Fruit fly (Drosophila melanogaster) whole organism, embryonic: ENCODE results near the gene eIF4B.

ENCODE experiments used
- Abd-B ChIP-seq: fragments of 200-800 bp; sonication (Bioruptor generic); optimal IDR thresholded peaks from 2 replicates; lab custom pipeline; 2018; ENCODE audit warnings: missing biosample characterization, mild to moderate bottlenecking, missing genetic modification characterization, moderate library complexity
- Antp ChIP-seq: fragments of 200-800 bp; sonication (Bioruptor generic); optimal IDR thresholded peaks from 3 replicates; lab custom pipeline; 2016; ENCODE audit warnings: missing biosample characterization, missing genetic modification characterization
- BEAF-32 ChIP-seq: fragments of 200-800 bp; sonication (Bioruptor generic); optimal IDR thresholded peaks from 3 replicates; lab custom pipeline; 2017; ENCODE audit warnings: missing biosample characterization, missing genetic modification characterization, mild to moderate bottlenecking, moderate library complexity, missing genetic modification reagents
- C15 ChIP-seq: fragments of 200-800 bp; sonication (Bioruptor generic); IDR thresholded peaks from 3 replicates; pipeline ENCODE4 v1.3.6; 2022; ENCODE audit warnings: missing biosample characterization, missing genetic modification characterization
- CG1024 ChIP-seq: fragments of 200-800 bp; sonication (Bioruptor generic); IDR thresholded peaks from 2 replicates; pipeline ENCODE4 v1.3.6; 2022; ENCODE audit warnings: missing biosample characterization, missing genetic modification characterization
- CG11093 ChIP-seq: fragments of 200-800 bp; sonication (Bioruptor generic); IDR thresholded peaks from 3 replicates; pipeline ENCODE4 v1.3.6; 2022; ENCODE audit warnings: missing biosample characterization, missing genetic modification characterization
- CG11723 ChIP-seq: fragments of 200-800 bp; sonication (Bioruptor generic); optimal IDR thresholded peaks from 2 replicates; lab custom pipeline; 2017; ENCODE audit warnings: missing biosample characterization, mild to moderate bottlenecking, missing genetic modification characterization
- CG14710 ChIP-seq: fragments of 200-800 bp; sonication (Bioruptor generic); optimal IDR thresholded peaks from 3 replicates; lab custom pipeline; 2019; ENCODE audit warnings: missing biosample characterization, mild to moderate bottlenecking, missing genetic modification characterization, moderate library complexity
- CG1602 ChIP-seq: fragments of 200-800 bp; sonication (Bioruptor generic); optimal IDR thresholded peaks from 3 replicates; lab custom pipeline; 2016; ENCODE audit warnings: missing biosample characterization, missing genetic modification characterization
- CG1603 ChIP-seq: fragments of 200-800 bp; sonication (Bioruptor generic); optimal IDR thresholded peaks from 2 replicates; lab custom pipeline; 2019; ENCODE audit warnings: missing biosample characterization, mild to moderate bottlenecking, missing genetic modification characterization, moderate library complexity
- CG17802 ChIP-seq: fragments of 200-800 bp; sonication (Bioruptor generic); optimal IDR thresholded peaks from 2 replicates; lab custom pipeline; 2018; ENCODE audit warnings: missing biosample characterization, mild to moderate bottlenecking, missing genetic modification characterization, moderate library complexity
- CG30020 ChIP-seq: fragments of 200-800 bp; optimal IDR thresholded peaks from 2 replicates; lab custom pipeline; 2019; ENCODE audit warnings: missing biosample characterization, mild to moderate bottlenecking, missing genetic modification characterization, moderate library complexity
- CG30431 ChIP-seq: fragments of 200-800 bp; sonication (Bioruptor generic); optimal IDR thresholded peaks from 2 replicates; lab custom pipeline; 2017; ENCODE audit warnings: missing biosample characterization, missing genetic modification characterization
- CG33213 ChIP-seq: fragments of 200-800 bp; sonication (Bioruptor generic); optimal IDR thresholded peaks from 3 replicates; lab custom pipeline; 2016; ENCODE audit warnings: missing biosample characterization, missing genetic modification characterization
- CG4617 ChIP-seq: fragments of 200-800 bp; sonication (Bioruptor generic); optimal IDR thresholded peaks from 3 replicates; lab custom pipeline; 2016; ENCODE audit warnings: missing biosample characterization, missing genetic modification characterization, borderline replicate concordance
- CG6791 ChIP-seq: fragments of 200-800 bp; sonication (Bioruptor generic); IDR thresholded peaks from 3 replicates; pipeline ENCODE4 v1.3.6; 2022; ENCODE audit warnings: missing biosample characterization, missing genetic modification characterization; ENCODE audit not compliant: partially characterized antibody
- CG7357 ChIP-seq: fragments of 200-800 bp; sonication (Bioruptor generic); IDR thresholded peaks from 3 replicates; pipeline ENCODE4 v1.3.6; 2022; ENCODE audit warnings: missing biosample characterization, missing genetic modification characterization
- CG8290 ChIP-seq, 3 experiments: fragments of 200-800 bp; sonication (Bioruptor generic); optimal IDR thresholded peaks; 2 replicates each; lab custom pipeline; 2016 to 2019; ENCODE audit warnings: missing biosample characterization in 3 of 3, missing genetic modification characterization in 3 of 3, mild to moderate bottlenecking in 2 of 3, moderate library complexity in 1 of 3
- Dfd ChIP-seq, 2 experiments: fragments of >200 bp; optimal IDR thresholded peaks; 2 replicates each; lab custom pipeline; 2017; ENCODE audit warnings: missing biosample characterization in 2 of 2, missing genetic modification characterization in 2 of 2
- Dref ChIP-seq: fragments of 200-800 bp; sonication (Bioruptor generic); IDR thresholded peaks from 2 replicates; pipeline ENCODE4 v1.3.6; 2022; ENCODE audit warnings: missing biosample characterization, missing genetic modification characterization
- Ets65A ChIP-seq: fragments of 200-800 bp; sonication (Bioruptor generic); peaks from one replicate; lab custom pipeline; 2016; ENCODE audit warnings: missing biosample characterization, missing genetic modification characterization
- Ets97D ChIP-seq: fragments of 200-800 bp; sonication (Bioruptor generic); optimal IDR thresholded peaks from 3 replicates; lab custom pipeline; 2016; ENCODE audit warnings: missing biosample characterization, missing genetic modification characterization
- HmgZ ChIP-seq: fragments of 200-800 bp; sonication (Bioruptor generic); optimal IDR thresholded peaks from 2 replicates; lab custom pipeline; 2018; ENCODE audit warnings: missing biosample characterization, mild to moderate bottlenecking, missing genetic modification characterization
- Lhr ChIP-seq: fragments of 200-800 bp; sonication (Bioruptor generic); optimal IDR thresholded peaks from 3 replicates; lab custom pipeline; 2017; ENCODE audit warnings: mild to moderate bottlenecking, missing biosample characterization, missing genetic modification reagents, missing genetic modification characterization
- Sry-δ ChIP-seq: fragments of 200-800 bp; sonication (Bioruptor generic); optimal IDR thresholded peaks from 2 replicates; lab custom pipeline; 2016; ENCODE audit warnings: missing biosample characterization, missing genetic modification characterization
- amos ChIP-seq: fragments of 200-800 bp; sonication (Bioruptor generic); IDR thresholded peaks from 2 replicates; pipeline ENCODE4 v1.3.6; 2022; ENCODE audit warnings: missing biosample characterization, missing genetic modification characterization; ENCODE audit not compliant: partially characterized antibody
- danr ChIP-seq: fragments of 200-800 bp; sonication (Bioruptor generic); IDR thresholded peaks from 2 replicates; pipeline ENCODE4 v1.3.6; 2022; ENCODE audit warnings: missing biosample characterization, missing genetic modification characterization
- ewg ChIP-seq: fragments of 200-800 bp; sonication (Bioruptor generic); optimal IDR thresholded peaks from 3 replicates; lab custom pipeline; 2017; ENCODE audit warnings: mild to moderate bottlenecking, missing biosample characterization, missing genetic modification reagents, missing genetic modification characterization
- nmo ChIP-seq: fragments of 200-800 bp; sonication (Bioruptor generic); optimal IDR thresholded peaks from 2 replicates; lab custom pipeline; 2018; ENCODE audit warnings: missing biosample characterization, mild to moderate bottlenecking, missing genetic modification characterization, moderate library complexity
- nom ChIP-seq: fragments of 200-800 bp; sonication (Bioruptor generic); optimal IDR thresholded peaks from 2 replicates; lab custom pipeline; 2017; ENCODE audit warnings: missing biosample characterization, missing genetic modification characterization, mild to moderate bottlenecking, moderate library complexity, missing genetic modification reagents
- pfk ChIP-seq: fragments of 200-800 bp; sonication (Bioruptor generic); optimal IDR thresholded peaks from 2 replicates; lab custom pipeline; 2018; ENCODE audit warnings: missing biosample characterization, mild to moderate bottlenecking, missing genetic modification characterization, moderate library complexity
- phol ChIP-seq: fragments of 200-800 bp; sonication (Bioruptor generic); optimal IDR thresholded peaks from 3 replicates; lab custom pipeline; 2018; ENCODE audit warnings: missing biosample characterization, mild to moderate bottlenecking, missing genetic modification characterization, moderate library complexity
- pzg ChIP-seq: fragments of 200-800 bp; sonication (Bioruptor generic); optimal IDR thresholded peaks from 3 replicates; lab custom pipeline; 2018; ENCODE audit warnings: missing biosample characterization, mild to moderate bottlenecking, missing genetic modification characterization, moderate library complexity
- row ChIP-seq: fragments of 200-800 bp; sonication (Bioruptor generic); IDR thresholded peaks from 3 replicates; pipeline ENCODE4 v1.3.6; 2022; ENCODE audit warnings: missing biosample characterization, missing genetic modification characterization
- ssp ChIP-seq: fragments of 200-800 bp; sonication (Bioruptor generic); IDR thresholded peaks from 2 replicates; pipeline ENCODE4 v1.3.6; 2022; ENCODE audit warnings: missing biosample characterization, missing genetic modification characterization
- trem ChIP-seq: fragments of 200-800 bp; optimal IDR thresholded peaks from 3 replicates; lab custom pipeline; 2019; ENCODE audit warnings: missing biosample characterization, mild to moderate bottlenecking, missing genetic modification characterization, moderate library complexity
- yki ChIP-seq: fragments of >200 bp; optimal IDR thresholded peaks from 3 replicates; lab custom pipeline; 2018

The eIF4B gene

DNA sequence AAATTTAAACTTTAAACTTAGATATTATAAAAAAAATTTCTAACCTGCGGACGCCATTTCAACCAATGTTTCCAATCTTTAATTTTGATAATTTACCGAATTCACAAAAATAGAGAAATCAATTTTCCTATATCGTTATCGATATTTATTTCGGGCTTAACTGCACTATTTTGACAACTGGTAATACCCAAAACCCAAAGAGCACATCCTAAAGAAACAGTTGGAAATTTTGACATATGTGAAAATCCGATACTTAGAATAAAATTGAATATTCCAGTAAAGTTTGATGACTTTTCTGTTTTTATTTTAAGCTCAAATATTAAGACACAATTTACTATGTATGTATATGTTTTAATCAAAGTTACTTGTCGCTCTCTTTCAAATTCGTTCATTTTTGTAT is at the start of gene eIF4B:
eIF4B (minus strand) TSS at position 125 of the 400 bp plus-strand sequence.
- TF ChIP-seq CG33213 (GFP tag; lab: Kevin White, UChicago), result peak; percentile 8
- TF ChIP-seq ssp (GFP tag; lab: Robert Waterston, UW), result peak; percentile 99
- TF ChIP-seq HmgZ, result no peak
- 0 out of 3 replicates have a peak, but pooled peaks have one; percentile 13 for TF ChIP-seq CG6791 (GFP tag; lab: Robert Waterston, UW)
- TF ChIP-seq CG1603, result peak; percentile 98
- TF ChIP-seq Lhr, result peak; percentile 8
- no peak for TF ChIP-seq C15 (GFP tag; lab: Robert Waterston, UW)
- TF ChIP-seq pfk (GFP tag; lab: Kevin White, UChicago), result peak; percentile 4
- no peak for TF ChIP-seq ewg
- TF ChIP-seq Sry-δ, result peak; percentile 61
- TF ChIP-seq CG30020 (tag; lab: Kevin White, UChicago), result peak; percentile 98
- TF ChIP-seq CG1024 (GFP tag; lab: Robert Waterston, UW), result peak; percentile 99
- TF ChIP-seq CG14710 (tag; lab: Kevin White, UChicago), result peak; percentile 26
- peak; percentile 16 for TF ChIP-seq Ets65A (GFP tag; lab: Kevin White, UChicago)
- TF ChIP-seq phol, result peak; percentile 18
- peak; percentile 44 for TF ChIP-seq Abd-B (GFP tag; lab: Kevin White, UChicago)
- TF ChIP-seq amos (GFP tag; lab: Robert Waterston, UW), result peak; percentile 40; the same call in 1 of the 2 replicates
- TF ChIP-seq pzg, result peak; percentile 28
- no peak for TF ChIP-seq nom (GFP tag; lab: Kevin White, UChicago)
- TF ChIP-seq Dfd (GFP tag; optimal IDR thresholded peaks at IDR 0.05; lab: Kevin White, UChicago), result peak in 1 of 2 experiments; percentile 25
- TF ChIP-seq CG1602 (GFP tag; lab: Kevin White, UChicago), result no peak
- peak; percentile 78 for TF ChIP-seq CG11723 (GFP tag; lab: Kevin White, UChicago)
- peak; percentile 72 for TF ChIP-seq Dref (GFP tag; lab: Robert Waterston, UW)
- no peak for TF ChIP-seq trem (tag; lab: Kevin White, UChicago)
- TF ChIP-seq CG8290 (GFP tag; optimal IDR thresholded peaks at IDR 0.05; lab: Kevin White, UChicago), result peak; percentile 33
- peak in 1 of 2 experiments; percentile 8 for TF ChIP-seq CG8290 (tag; optimal IDR thresholded peaks at IDR 0.05; lab: Kevin White, UChicago)
- TF ChIP-seq CG7357 (GFP tag; lab: Robert Waterston, UW), result peak; percentile 98
- peak; percentile 1 for TF ChIP-seq CG4617
- peak; percentile 44 for TF ChIP-seq BEAF-32 (GFP tag; lab: Kevin White, UChicago)
- peak; percentile 97 for TF ChIP-seq CG17802 (tag; lab: Kevin White, UChicago)
- peak; percentile 85; the same call in 2 of the 3 replicates for TF ChIP-seq row (GFP tag; lab: Robert Waterston, UW)
- peak; percentile 36 for TF ChIP-seq nmo (GFP tag; lab: Kevin White, UChicago)

DNA sequence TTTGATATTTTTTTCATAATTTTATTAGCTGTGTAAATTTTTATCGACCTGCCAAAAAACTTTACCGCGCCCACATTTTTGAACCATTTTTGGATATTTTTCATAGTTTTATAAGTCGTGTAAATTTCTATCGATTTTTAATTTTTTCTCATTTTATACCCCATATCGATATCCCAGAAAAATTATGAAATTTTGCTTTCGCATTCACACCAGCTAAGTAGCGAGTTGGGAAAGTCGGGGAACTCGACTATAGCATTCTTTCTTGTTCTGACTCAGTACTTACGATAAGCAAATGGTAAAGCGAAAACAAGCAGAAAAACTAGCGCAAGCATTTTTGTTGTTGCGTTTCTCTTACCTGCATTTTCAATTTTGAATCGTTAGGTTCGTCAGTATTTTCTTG is 2.4 kb upstream of the eIF4B start:
- no peak for TF ChIP-seq CG30431 (GFP tag; lab: Kevin White, UChicago)
- TF ChIP-seq ssp (GFP tag; lab: Robert Waterston, UW), result 0 out of 2 replicates have a peak, but pooled peaks have one; percentile 44
- TF ChIP-seq CG11093 (GFP tag; lab: Robert Waterston, UW), result no peak
- TF ChIP-seq Antp (GFP tag; lab: Kevin White, UChicago), result no peak
- peak; percentile 1 for TF ChIP-seq CG1603
- peak; percentile 71 for TF ChIP-seq CG30020 (tag; lab: Kevin White, UChicago)
- no peak for TF ChIP-seq danr (GFP tag; lab: Robert Waterston, UW)
- TF ChIP-seq yki (lab: Kevin White, UChicago), result no peak
- TF ChIP-seq Ets97D, result no peak
- TF ChIP-seq CG17802 (tag; lab: Kevin White, UChicago), result peak; percentile 60
